Worm (Caenorhabditis elegans) whole organism, L2 larva: Measurements from ENCODE around the gene ZK892.6.

Source experiments
- dmd-4 ChIP-seq: sonication (generic microtip); optimal IDR thresholded peaks from 2 replicates; lab custom pipeline; 2017; ENCODE audit warnings: missing biosample characterization, missing genetic modification characterization
- nhr-12 ChIP-seq: fragments of 150-350 bp; optimal IDR thresholded peaks from 2 replicates; lab custom pipeline; 2014; ENCODE audit warnings: missing biosample characterization, missing genetic modification characterization
- nhr-25 ChIP-seq: fragments of 150-350 bp; sonication (generic microtip); optimal IDR thresholded peaks from 3 replicates; lab custom pipeline; 2014; ENCODE audit warnings: missing biosample characterization, missing genetic modification characterization
- skn-1 ChIP-seq: sonication (generic microtip); optimal IDR thresholded peaks from 2 replicates; lab custom pipeline; 2017; ENCODE audit warnings: missing biosample characterization, missing genetic modification characterization
- sma-9 ChIP-seq, 2 experiments: fragments of 150-350 bp in 1 of 2; sonication (generic microtip) in 1 of 2; optimal IDR thresholded peaks; 2 replicates each; lab custom pipeline; 2014 to 2016; ENCODE audit warnings: missing genetic modification characterization in 2 of 2, mild to moderate bottlenecking in 1 of 2, missing biosample characterization in 1 of 2, missing compliant biosample characterization in 1 of 2, missing genetic modification reagents in 1 of 2, moderate library complexity in 1 of 2
- unc-39 ChIP-seq: fragments of 150-350 bp; optimal IDR thresholded peaks from 2 replicates; lab custom pipeline; 2014; ENCODE audit warnings: missing biosample characterization, missing genetic modification characterization
- ztf-11 ChIP-seq: sonication (generic microtip); optimal IDR thresholded peaks from 2 replicates; lab custom pipeline; 2017; ENCODE audit warnings: missing biosample characterization, missing genetic modification characterization

DNA sequence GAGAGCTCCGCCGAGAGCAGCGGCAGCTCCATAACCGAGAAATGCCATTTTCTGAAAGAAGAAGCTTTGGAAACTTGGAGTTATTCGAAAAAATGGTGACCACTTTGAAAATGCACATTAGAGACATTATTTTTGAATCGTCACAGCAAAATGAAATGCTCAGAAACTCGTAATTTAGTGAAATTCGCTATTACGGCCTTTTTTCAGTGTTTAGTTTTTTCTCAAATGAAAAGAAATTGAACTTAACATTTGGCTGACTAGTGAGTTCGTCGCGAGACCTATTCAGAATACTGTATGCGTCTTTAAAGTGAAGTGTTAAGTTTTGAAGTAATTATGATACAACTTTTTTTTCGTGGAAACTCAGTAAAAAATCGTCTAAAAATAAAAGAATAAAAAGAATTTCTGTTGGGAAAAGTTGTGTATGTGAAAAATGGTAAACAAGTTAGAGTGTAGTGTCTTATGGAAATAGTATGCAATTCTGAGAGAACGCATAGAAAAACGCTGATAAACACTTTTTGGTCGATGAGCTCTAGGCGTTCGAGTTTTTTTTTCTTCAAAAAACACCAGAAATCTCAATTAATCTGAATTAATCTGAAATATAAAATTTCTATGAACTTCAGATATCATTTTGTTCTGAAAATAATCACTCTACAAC lies 9.4 kb downstream of the ZK892.6 start, which contains the start of gene R53.5:
- TF ChIP-seq nhr-25 (tag; lab: Kevin White, UChicago) (no peak), sma-9 (GFP tag; optimal IDR thresholded peaks at IDR 0.05; lab: Kevin White, UChicago) (no peak), sma-9 (tag; optimal IDR thresholded peaks at IDR 0.05; lab: Kevin White, UChicago) (no peak), skn-1 (tag; lab: Kevin White, UChicago) (no peak), unc-39 (tag; lab: Kevin White, UChicago) (no peak), ztf-11 (tag; lab: Kevin White, UChicago) (no peak), nhr-12 (tag; lab: Kevin White, UChicago) (no peak), dmd-4 (tag; lab: Kevin White, UChicago) (no peak)
